Worm (Caenorhabditis elegans) whole organism, L4 larva: Measurements from ENCODE around the gene hlh-27.

ENCODE experiments used
- D1046.2 ChIP-seq: fragments of 200-800 bp; sonication (Bioruptor generic); IDR thresholded peaks from 2 replicates; pipeline ENCODE4 v1.3.6; 2022; ENCODE audit warnings: missing genetic modification characterization, missing compliant biosample characterization
- F37D6.2 ChIP-seq: sonication (generic microtip); optimal IDR thresholded peaks from 2 replicates; lab custom pipeline; 2016; ENCODE audit warnings: mild to moderate bottlenecking, missing genetic modification characterization, missing compliant biosample characterization
- F44E2.7 ChIP-seq: fragments of 200-800 bp; sonication (Bioruptor generic); IDR thresholded peaks from 2 replicates; pipeline ENCODE4 v2.1.2; 2022; ENCODE audit warnings: missing genetic modification characterization, missing compliant biosample characterization
- Y105C5A.15 ChIP-seq: fragments of 200-800 bp; sonication (Bioruptor generic); IDR thresholded peaks from 2 replicates; pipeline ENCODE4 v1.3.6; 2022; ENCODE audit warnings: missing genetic modification characterization, missing compliant biosample characterization
- Y5F2A.4 ChIP-seq: fragments of 200-800 bp; sonication (Bioruptor generic); optimal IDR thresholded peaks from 2 replicates; lab custom pipeline; 2018; ENCODE audit warnings: mild to moderate bottlenecking, missing genetic modification characterization, missing compliant biosample characterization
- Y75B8A.6 ChIP-seq: fragments of 200-800 bp; sonication (Bioruptor generic); IDR thresholded peaks from 2 replicates; pipeline ENCODE4 v1.3.6; 2022; ENCODE audit warnings: missing genetic modification reagents, missing genetic modification characterization, missing compliant biosample characterization
- ZK337.2 ChIP-seq: fragments of 200-800 bp; sonication (Bioruptor generic); IDR thresholded peaks from 2 replicates; pipeline ENCODE4 v1.3.6; 2022; ENCODE audit warnings: missing genetic modification reagents, missing genetic modification characterization, missing compliant biosample characterization
- arid-1 ChIP-seq: fragments of 200-800 bp; sonication (Bioruptor generic); conservative IDR thresholded peaks from 2 replicates; pipeline ENCODE4 v1.3.6; 2022; ENCODE audit warnings: missing genetic modification reagents, missing genetic modification characterization, missing compliant biosample characterization
- attf-4 ChIP-seq: sonication (generic microtip); optimal IDR thresholded peaks from 3 replicates; lab custom pipeline; 2017; ENCODE audit warnings: missing biosample characterization, missing genetic modification characterization
- ces-1 ChIP-seq: fragments of 150-350 bp; sonication (generic microtip); optimal IDR thresholded peaks from 4 replicates; lab custom pipeline; 2014; ENCODE audit warnings: missing biosample characterization, missing genetic modification reagents, missing genetic modification characterization
- daf-16 ChIP-seq, 3 experiments: sonication (generic microtip); optimal IDR thresholded peaks; 2 replicates each; lab custom pipeline; 2016 to 2017; ENCODE audit warnings: missing genetic modification characterization in 3 of 3, missing genetic modification reagents in 3 of 3, mild to moderate bottlenecking in 2 of 3, missing compliant biosample characterization in 2 of 3, missing biosample characterization in 1 of 3, moderate library complexity in 1 of 3
- dmd-6 ChIP-seq: fragments of 200-800 bp; sonication (Bioruptor generic); IDR thresholded peaks from 2 replicates; pipeline ENCODE4 v1.3.6; 2022; ENCODE audit warnings: missing genetic modification reagents, missing genetic modification characterization, missing compliant biosample characterization
- dmd-9 ChIP-seq: fragments of 200-800 bp; sonication (Bioruptor generic); IDR thresholded peaks from 2 replicates; pipeline ENCODE4 v1.3.6; 2022; ENCODE audit warnings: missing genetic modification reagents, missing genetic modification characterization, missing compliant biosample characterization
- duxl-1 ChIP-seq: sonication (generic microtip); optimal IDR thresholded peaks from 2 replicates; lab custom pipeline; 2016; ENCODE audit warnings: mild to moderate bottlenecking, missing genetic modification characterization, moderate library complexity, missing compliant biosample characterization; ENCODE audit not compliant: poor library complexity
- dve-1 ChIP-seq: sonication (generic microtip); optimal IDR thresholded peaks from 2 replicates; lab custom pipeline; 2017; ENCODE audit warnings: antibody characterized with exemption, mild to moderate bottlenecking, missing genetic modification characterization, missing compliant biosample characterization; ENCODE audit not compliant: insufficient read depth
- egl-27 ChIP-seq: sonication (generic microtip); optimal IDR thresholded peaks from 3 replicates; lab custom pipeline; 2017; ENCODE audit warnings: missing biosample characterization, missing genetic modification reagents, missing genetic modification characterization
- fkh-10 ChIP-seq: fragments of 150-350 bp; optimal IDR thresholded peaks from 2 replicates; lab custom pipeline; 2014; ENCODE audit warnings: missing biosample characterization, missing genetic modification reagents, missing genetic modification characterization
- gei-8 ChIP-seq: fragments of 200-800 bp; sonication (Bioruptor generic); optimal IDR thresholded peaks from 2 replicates; lab custom pipeline; 2018; ENCODE audit warnings: mild to moderate bottlenecking, missing genetic modification characterization, missing compliant biosample characterization
- hif-1 ChIP-seq, 2 experiments: sonication (generic microtip); optimal IDR thresholded peaks; 2 replicates each; lab custom pipeline; 2016 to 2017; ENCODE audit warnings: missing compliant biosample characterization in 2 of 2, missing genetic modification characterization in 2 of 2, missing genetic modification reagents in 2 of 2, missing genotype in 2 of 2, mild to moderate bottlenecking in 1 of 2
- hlh-11 ChIP-seq: fragments of 200-800 bp; sonication (Bioruptor generic); optimal IDR thresholded peaks from 2 replicates; lab custom pipeline; 2018; ENCODE audit warnings: mild to moderate bottlenecking, missing genetic modification characterization, missing compliant biosample characterization
- hlh-30 ChIP-seq: sonication (generic microtip); optimal IDR thresholded peaks from 2 replicates; lab custom pipeline; 2017; ENCODE audit warnings: antibody characterized with exemption, mild to moderate bottlenecking, missing genetic modification characterization, missing compliant biosample characterization; ENCODE audit not compliant: insufficient read depth
- jun-1 ChIP-seq: fragments of 150-350 bp; optimal IDR thresholded peaks from 2 replicates; lab custom pipeline; 2014; ENCODE audit warnings: missing biosample characterization, missing genetic modification reagents, missing genetic modification characterization
- lsy-2 ChIP-seq, 2 experiments: fragments of 150-350 bp in 1 of 2; sonication (generic microtip) in 1 of 2; optimal IDR thresholded peaks; 2 replicates each; lab custom pipeline; 2014 to 2017; ENCODE audit warnings: missing biosample characterization in 2 of 2, missing genetic modification characterization in 2 of 2
- madf-5 ChIP-seq, 2 experiments: fragments of 200-800 bp; sonication (Bioruptor generic); IDR thresholded peaks; 2 replicates each; pipeline ENCODE4 v1.3.6; 2022; ENCODE audit warnings: missing compliant biosample characterization in 2 of 2, missing genetic modification characterization in 2 of 2
- madf-9 ChIP-seq: fragments of 200-800 bp; sonication (Bioruptor generic); conservative IDR thresholded peaks from 2 replicates; pipeline ENCODE4 v1.3.6; 2022; ENCODE audit warnings: missing genetic modification reagents, missing genetic modification characterization, missing compliant biosample characterization
- mdl-1 ChIP-seq, 2 experiments: fragments of 150-350 bp in 1 of 2; sonication (generic microtip) in 1 of 2; optimal IDR thresholded peaks; 2 replicates each; lab custom pipeline; 2014 to 2017; ENCODE audit warnings: missing biosample characterization in 2 of 2, missing genetic modification characterization in 2 of 2
- mes-2 ChIP-seq: sonication (generic microtip); optimal IDR thresholded peaks from 2 replicates; lab custom pipeline; 2016; ENCODE audit warnings: missing genotype, mild to moderate bottlenecking, missing genetic modification characterization, missing compliant biosample characterization; ENCODE audit not compliant: poor library complexity, severe bottlenecking
- mxl-2 ChIP-seq: fragments of 200-800 bp; sonication (Bioruptor generic); conservative IDR thresholded peaks from 2 replicates; pipeline ENCODE4 v1.3.6; 2022; ENCODE audit warnings: missing genetic modification reagents, missing genetic modification characterization, missing compliant biosample characterization
- nhr-237 ChIP-seq: sonication (generic microtip); optimal IDR thresholded peaks from 2 replicates; lab custom pipeline; 2017; ENCODE audit warnings: missing biosample characterization, missing genetic modification characterization
- nhr-28 ChIP-seq: fragments of 150-350 bp; optimal IDR thresholded peaks from 2 replicates; lab custom pipeline; 2014; ENCODE audit warnings: missing biosample characterization, missing genetic modification characterization
- nhr-41 ChIP-seq: fragments of 200-800 bp; sonication (Bioruptor generic); IDR thresholded peaks from 2 replicates; pipeline ENCODE4 v1.3.6; 2022; ENCODE audit warnings: missing genetic modification reagents, missing genetic modification characterization, missing compliant biosample characterization
- pqm-1 ChIP-seq: sonication (generic microtip); optimal IDR thresholded peaks from 2 replicates; lab custom pipeline; 2017; ENCODE audit warnings: missing biosample characterization, missing genetic modification characterization
- sdz-12 ChIP-seq: fragments of 200-800 bp; sonication (Bioruptor generic); optimal IDR thresholded peaks from 2 replicates; lab custom pipeline; 2018; ENCODE audit warnings: mild to moderate bottlenecking, missing genetic modification characterization, missing compliant biosample characterization
- spr-3 ChIP-seq: fragments of 200-800 bp; sonication (Bioruptor generic); optimal IDR thresholded peaks from 2 replicates; lab custom pipeline; 2018; ENCODE audit warnings: mild to moderate bottlenecking, missing genetic modification characterization, missing compliant biosample characterization
- zfp-3 ChIP-seq: fragments of 200-800 bp; sonication (Bioruptor generic); conservative IDR thresholded peaks from 2 replicates; pipeline ENCODE4 v1.3.6; 2022; ENCODE audit warnings: missing genetic modification reagents, missing genetic modification characterization, missing compliant biosample characterization

Gene hlh-27

ce11 chrII:5554317-5554716 is 14.3 kb upstream of the hlh-27 start, which contains the start of gene ins-12:
ins-12 (plus strand) TSS chrII:5554617.
- TF ChIP-seq F37D6.2 (tag; lab: Kevin White, UChicago) (no peak), ZK337.2 (GFP tag; lab: Robert Waterston, UW) (no peak), duxl-1 (tag; lab: Kevin White, UChicago) (no peak), jun-1 (tag; lab: Kevin White, UChicago) (no peak), dmd-9 (GFP tag; lab: Robert Waterston, UW) (no peak), ces-1 (GFP tag; lab: Kevin White, UChicago) (no peak), daf-16 (GFP tag; optimal IDR thresholded peaks at IDR 0.05; lab: Kevin White, UChicago) (no peak), daf-16 (tag; optimal IDR thresholded peaks at IDR 0.05; lab: Kevin White, UChicago) (no peak), spr-3 (GFP tag; lab: Kevin White, UChicago) (no peak), D1046.2 (GFP tag; lab: Robert Waterston, UW) (no peak), Y5F2A.4 (GFP tag; lab: Kevin White, UChicago) (no peak), zfp-3 (no peak), arid-1 (no peak), nhr-28 (tag; lab: Kevin White, UChicago) (no peak), mes-2 (tag; lab: Kevin White, UChicago) (no peak), madf-5 (GFP tag; IDR thresholded peaks at IDR 0.05; lab: Robert Waterston, UW) (no peak), Y75B8A.6 (GFP tag; lab: Robert Waterston, UW) (no peak), gei-8 (no peak)
- TF ChIP-seq, all 104 proteins: peak for 0

ce11 chrII:5553531-5553930 is 13.5 kb upstream of the hlh-27 start:
- TF ChIP-seq mdl-1 (tag; optimal IDR thresholded peaks at IDR 0.05; lab: Kevin White, UChicago) (peak in 1 of 2 experiments; percentile 23), fkh-10 (GFP tag; lab: Kevin White, UChicago) (no peak), dmd-6 (GFP tag; lab: Robert Waterston, UW) (peak; percentile 53), madf-9 (GFP tag; lab: Robert Waterston, UW) (no peak), nhr-41 (GFP tag; lab: Robert Waterston, UW) (no peak), lsy-2 (tag; optimal IDR thresholded peaks at IDR 0.05; lab: Kevin White, UChicago) (no peak), mxl-2 (GFP tag; lab: Robert Waterston, UW) (peak; percentile 47; the same call in 1 of the 2 replicates), hlh-11 (tag; lab: Kevin White, UChicago) (peak; percentile 60), nhr-28 (tag; lab: Kevin White, UChicago) (peak; percentile 44), pqm-1 (tag; lab: Kevin White, UChicago) (peak; percentile 52), daf-16 (GFP tag; optimal IDR thresholded peaks at IDR 0.05; lab: Kevin White, UChicago) (no peak), daf-16 (tag; optimal IDR thresholded peaks at IDR 0.05; lab: Kevin White, UChicago) (peak; percentile 90), egl-27 (no peak), Y105C5A.15 (GFP tag; lab: Robert Waterston, UW) (no peak), F44E2.7 (GFP tag; lab: Robert Waterston, UW) (no peak), dve-1 (tag; lab: Kevin White, UChicago) (peak; percentile 71), hlh-30 (tag; lab: Kevin White, UChicago) (peak; percentile 69), nhr-237 (no peak)

- no peak for TF ChIP-seq hif-1 (tag; optimal IDR thresholded peaks at IDR 0.05; lab: Kevin White, UChicago)
- no peak for TF ChIP-seq pqm-1 (tag; lab: Kevin White, UChicago)
- TF ChIP-seq attf-4 (tag; lab: Kevin White, UChicago): no peak
- no peak for TF ChIP-seq hlh-30 (tag; lab: Kevin White, UChicago)
- TF ChIP-seq sdz-12: no peak
These were observed 11.5 kb upstream of the hlh-27 start, which contains the start of gene C17C3.5 for ce11 chrII:5551517-5551916. C17C3.5 (plus strand) TSS chrII:5551817.
